Worm (Caenorhabditis elegans) whole organism, L2 larva: ENCODE results near the gene B0272.3.
"Not testable (repeated sequence)": the region's sequence is repeated elsewhere in the genome, so short reads cannot be mapped to it uniquely, and the experiment has no call there.

ENCODE experiments used
- mbf-1 ChIP-seq: sonication (generic microtip); optimal IDR thresholded peaks from 2 replicates; lab custom pipeline; 2017; ENCODE audit warnings: missing biosample characterization, missing genetic modification characterization
- nhr-25 ChIP-seq: fragments of 150-350 bp; sonication (generic microtip); optimal IDR thresholded peaks from 3 replicates; lab custom pipeline; 2014; ENCODE audit warnings: missing biosample characterization, missing genetic modification characterization

ce11 chrX:9463045-9463444, 31.8 kb downstream of the B0272.3 start, which contains the start of gene ZK899.6:
- TF ChIP-seq nhr-25, mbf-1 (tag; lab: Kevin White, UChicago): not testable (repeated sequence)
